Worm (Caenorhabditis elegans) whole organism, L2 larva: ENCODE results near the gene str-166.

Experiments used
- ama-1 ChIP-seq: fragments of 150-350 bp; optimal IDR thresholded peaks from 2 replicates; lab custom pipeline; 2018; ENCODE audit warnings: inconsistent platforms
- ceh-82 ChIP-seq: fragments of 150-350 bp; optimal IDR thresholded peaks from 2 replicates; lab custom pipeline; 2014; ENCODE audit warnings: missing biosample characterization, missing genetic modification characterization
- elt-1 ChIP-seq: fragments of 150-350 bp; optimal IDR thresholded peaks from 2 replicates; lab custom pipeline; 2014; ENCODE audit warnings: missing biosample characterization, missing genetic modification characterization
- nhr-25 ChIP-seq: fragments of 150-350 bp; sonication (generic microtip); optimal IDR thresholded peaks from 3 replicates; lab custom pipeline; 2014; ENCODE audit warnings: missing biosample characterization, missing genetic modification characterization
- nhr-6 ChIP-seq: fragments of 150-350 bp; optimal IDR thresholded peaks from 2 replicates; lab custom pipeline; 2014; ENCODE audit warnings: missing biosample characterization, missing genetic modification characterization
- nhr-77 ChIP-seq: fragments of 150-350 bp; optimal IDR thresholded peaks from 2 replicates; lab custom pipeline; 2014; ENCODE audit warnings: missing biosample characterization, missing genetic modification characterization

DNA sequence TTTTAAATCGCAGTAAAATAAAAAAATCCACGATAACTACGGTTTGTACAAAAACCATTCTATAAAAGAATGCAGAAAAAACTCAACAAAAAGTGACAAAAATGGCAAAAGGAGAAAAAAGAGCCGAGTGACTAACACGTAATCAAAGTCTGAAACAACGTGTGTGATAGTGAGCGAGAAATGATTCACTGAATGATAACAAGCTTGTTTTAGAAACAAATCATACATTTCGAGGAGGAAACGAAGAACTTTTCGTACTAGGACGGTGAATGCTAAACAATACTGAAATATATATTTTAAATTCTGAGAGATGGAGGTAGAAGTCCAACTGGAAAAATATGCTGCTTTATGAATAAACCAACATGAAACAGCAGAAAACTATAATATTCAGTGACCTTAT lies 42.1 kb upstream of the str-166 start:
- no peak for TF ChIP-seq nhr-25 (tag; lab: Kevin White, UChicago)
- TF ChIP-seq ceh-82 = no peak
- TF ChIP-seq ama-1 (lab: Kevin White, UChicago) = no peak
- TF ChIP-seq nhr-77 (tag; lab: Kevin White, UChicago) = no peak
- no peak for TF ChIP-seq elt-1 (tag; lab: Kevin White, UChicago)
- no peak for TF ChIP-seq nhr-6 (tag; lab: Kevin White, UChicago)
